Worm (Caenorhabditis elegans): ENCODE results near the gene srt-40.

srt-40 gene

ce11 chrV:2218803-2219202 is 12.7 kb upstream of the srt-40 start, which contains the start of gene nhr-56 (continued):
- TF ChIP-seq php-3 (GFP tag; IDR thresholded peaks at IDR 0.05) = no peak
- no peak for TF ChIP-seq tag-97 (GFP tag; IDR thresholded peaks at IDR 0.05)
- peak; percentile 20 for TF ChIP-seq nhr-6 (tag; optimal IDR thresholded peaks at IDR 0.05)
- no peak for TF ChIP-seq ceh-82 (tag; optimal IDR thresholded peaks at IDR 0.05)
- no peak for TF ChIP-seq nhr-48 (tag; optimal IDR thresholded peaks at IDR 0.05)
- no peak for TF ChIP-seq hif-1 (tag; optimal IDR thresholded peaks at IDR 0.05)
- no peak for TF ChIP-seq ZK546.5 (tag; optimal IDR thresholded peaks at IDR 0.05)
- TF ChIP-seq mxl-2 (GFP tag; conservative IDR thresholded peaks at IDR 0.05) = no peak
- peak; percentile 38 for TF ChIP-seq duxl-1 (tag; optimal IDR thresholded peaks at IDR 0.05; ENCODE audit: poor library complexity)
- TF ChIP-seq hlh-30 (tag; optimal IDR thresholded peaks at IDR 0.05; ENCODE audit: insufficient read depth) = peak; percentile 86
- TF ChIP-seq daf-16 (GFP tag; optimal IDR thresholded peaks at IDR 0.05) = no peak
- peak; percentile 84 for TF ChIP-seq daf-16 (tag; optimal IDR thresholded peaks at IDR 0.05)
- no peak for TF ChIP-seq dmd-8 (GFP tag; IDR thresholded peaks at IDR 0.05)
- 0 out of 2 replicates have a peak, but pooled peaks have one; percentile 16 for TF ChIP-seq pha-4 (GFP tag; IDR thresholded peaks at IDR 0.05)
- peak; percentile 75 for TF ChIP-seq pha-4 (tag; optimal IDR thresholded peaks at IDR 0.05)
- no peak for TF ChIP-seq jun-1 (tag; optimal IDR thresholded peaks at IDR 0.05)
- TF ChIP-seq spr-1 (tag; optimal IDR thresholded peaks at IDR 0.05) = no peak
- TF ChIP-seq ztf-11 (tag; optimal IDR thresholded peaks at IDR 0.05) = no peak
- no peak for TF ChIP-seq nhr-10 (tag; optimal IDR thresholded peaks at IDR 0.05)
- TF ChIP-seq Y5F2A.4 (GFP tag; optimal IDR thresholded peaks at IDR 0.05) = no peak
- no peak for TF ChIP-seq lin-13 (GFP tag; optimal IDR thresholded peaks at IDR 0.05)
- peak in 1 of 2 experiments; percentile 58 for TF ChIP-seq lsy-2 (tag; optimal IDR thresholded peaks at IDR 0.05)

- TF ChIP-seq saeg-2 (GFP tag; IDR thresholded peaks at IDR 0.05) = no peak
- no peak for TF ChIP-seq attf-4 (tag; optimal IDR thresholded peaks at IDR 0.05)
- peak; percentile 91 for TF ChIP-seq aha-1 (tag)
- 0 out of 2 replicates have a peak, but pooled peaks have one; percentile 23 for TF ChIP-seq D1046.2 (GFP tag; IDR thresholded peaks at IDR 0.05)
- no peak for TF ChIP-seq egl-43 (GFP tag; IDR thresholded peaks at IDR 0.05)
- TF ChIP-seq gei-8 (GFP tag; optimal IDR thresholded peaks at IDR 0.05) = no peak
Measured at ce11 chrV:2216927-2217326, 10.8 kb upstream of the srt-40 start.

- TF ChIP-seq unc-62 (GFP tag; optimal IDR thresholded peaks at IDR 0.05 in 1 of 2) = no peak
- TF ChIP-seq unc-62 (tag; optimal IDR thresholded peaks at IDR 0.05) = no peak
- no peak for TF ChIP-seq ceh-62 (tag; optimal IDR thresholded peaks at IDR 0.05)
- no peak for TF ChIP-seq madf-9 (GFP tag; conservative IDR thresholded peaks at IDR 0.05)
- TF ChIP-seq snpc-4 (tag; optimal IDR thresholded peaks at IDR 0.05) = no peak
- no peak for TF ChIP-seq set-16 (GFP tag; IDR thresholded peaks at IDR 0.05)
- TF ChIP-seq pqm-1 (tag; optimal IDR thresholded peaks at IDR 0.05) = no peak
- no peak for TF ChIP-seq ceh-28 (tag; optimal IDR thresholded peaks at IDR 0.05)
- TF ChIP-seq lin-38 (GFP tag; IDR thresholded peaks at IDR 0.05) = no peak
- no peak for TF ChIP-seq lin-1 (GFP tag; IDR thresholded peaks at IDR 0.05)
- no peak for TF ChIP-seq tra-1 (GFP tag; IDR thresholded peaks at IDR 0.05)
- TF ChIP-seq D1046.2 (GFP tag; IDR thresholded peaks at IDR 0.05) = no peak
- no peak for TF ChIP-seq zfp-3 (GFP tag; conservative IDR thresholded peaks at IDR 0.05)
- TF ChIP-seq ceh-32 (tag; optimal IDR thresholded peaks at IDR 0.05; ENCODE audit: poor library complexity) = no peak
- no peak for TF ChIP-seq nhr-42 (GFP tag; IDR thresholded peaks at IDR 0.05)
- no peak for TF ChIP-seq saeg-2 (GFP tag; IDR thresholded peaks at IDR 0.05)
- no peak for TF ChIP-seq ctbp-1 (GFP tag; IDR thresholded peaks at IDR 0.05)
- TF ChIP-seq Y5F2A.4 (GFP tag; optimal IDR thresholded peaks at IDR 0.05) = no peak
- no peak for TF ChIP-seq hmg-1.1 (GFP tag; IDR thresholded peaks at IDR 0.05)
- no peak for TF ChIP-seq vab-7 (GFP tag; IDR thresholded peaks at IDR 0.05)
- no peak for TF ChIP-seq nhr-25 (tag; optimal IDR thresholded peaks at IDR 0.05; ENCODE audit: borderline replicate concordance, insufficient read depth)
Measured at ce11 chrV:2215352-2215751, 9.3 kb upstream of the srt-40 start, which contains the start of gene nstp-8. Gene nstp-8 (plus strand): TSS chrV:2215652.
